Worm (Caenorhabditis elegans) whole organism, midembryonic: ENCODE measurements around the gene T01H3.5.

ENCODE experiments used
- flt-1 ChIP-seq: fragments of 200-800 bp; sonication (Bioruptor generic); IDR thresholded peaks from 2 replicates; pipeline ENCODE4 v1.3.6; 2022; ENCODE audit warnings: missing genetic modification characterization, missing compliant biosample characterization
- tab-1 ChIP-seq: fragments of 200-800 bp; sonication (Bioruptor generic); IDR thresholded peaks from 2 replicates; pipeline ENCODE4 v1.3.6; 2022; ENCODE audit warnings: missing genetic modification characterization, missing compliant biosample characterization

DNA sequence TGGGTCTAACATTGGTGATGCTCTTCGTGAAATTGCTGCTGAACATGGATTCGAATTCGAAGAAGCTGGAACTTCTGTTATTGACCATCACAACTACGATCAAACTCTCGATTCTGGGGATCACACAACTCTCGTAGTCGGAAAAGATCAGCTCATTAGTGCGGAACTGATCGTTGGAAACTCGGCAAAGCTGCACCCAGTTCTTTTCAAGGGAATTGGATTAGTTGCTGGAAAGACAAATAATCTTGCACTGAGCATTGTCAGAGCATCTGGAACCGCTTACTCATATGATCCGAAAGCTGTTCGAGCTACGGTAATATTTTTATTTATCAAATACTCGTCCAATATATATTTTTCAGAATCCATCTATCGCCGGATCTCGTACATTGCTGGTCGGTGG is 14.5 kb upstream of the T01H3.5 start:
- TF ChIP-seq flt-1 (GFP tag; lab: Robert Waterston, UW) (no peak), tab-1 (GFP tag; lab: Robert Waterston, UW) (no peak)
